Worm (Caenorhabditis elegans) whole organism, midembryonic: ENCODE measurements around the gene zmp-5.

Experiments used
- T22C8.4 ChIP-seq: fragments of 200-800 bp; sonication (Bioruptor generic); IDR thresholded peaks from 2 replicates; pipeline ENCODE4 v1.3.6; 2022; ENCODE audit warnings: missing genetic modification characterization, missing compliant biosample characterization
- cog-1 ChIP-seq: sonication (generic microtip); optimal IDR thresholded peaks from 2 replicates; lab custom pipeline; 2016; ENCODE audit warnings: missing genetic modification characterization, missing compliant biosample characterization
- flt-1 ChIP-seq: fragments of 200-800 bp; sonication (Bioruptor generic); IDR thresholded peaks from 2 replicates; pipeline ENCODE4 v1.3.6; 2022; ENCODE audit warnings: missing genetic modification characterization, missing compliant biosample characterization
- klf-2 ChIP-seq: fragments of 200-800 bp; sonication (Bioruptor generic); conservative IDR thresholded peaks from 2 replicates; pipeline ENCODE4 v1.3.6; 2022; ENCODE audit warnings: missing genetic modification reagents, missing genetic modification characterization, missing compliant biosample characterization
- med-1 ChIP-seq: sonication (generic microtip); optimal IDR thresholded peaks from 2 replicates; lab custom pipeline; 2017; ENCODE audit warnings: missing genetic modification characterization, mild to moderate bottlenecking, missing compliant biosample characterization, antibody characterized with exemption, missing genetic modification reagents; ENCODE audit not compliant: insufficient read depth
- ref-1 ChIP-seq: fragments of 200-800 bp; sonication (Bioruptor generic); conservative IDR thresholded peaks from 2 replicates; pipeline ENCODE4 v1.3.6; 2022; ENCODE audit warnings: missing genetic modification reagents, missing genetic modification characterization, missing compliant biosample characterization
- tab-1 ChIP-seq: fragments of 200-800 bp; sonication (Bioruptor generic); IDR thresholded peaks from 2 replicates; pipeline ENCODE4 v1.3.6; 2022; ENCODE audit warnings: missing genetic modification characterization, missing compliant biosample characterization
- ztf-23 ChIP-seq: fragments of 200-800 bp; sonication (Bioruptor generic); IDR thresholded peaks from 2 replicates; pipeline ENCODE4 v1.3.6; 2022; ENCODE audit warnings: missing genetic modification reagents, missing genetic modification characterization, missing compliant biosample characterization
- ztf-29 ChIP-seq: fragments of 200-800 bp; sonication (Bioruptor generic); IDR thresholded peaks from 2 replicates; pipeline ENCODE4 v1.3.6; 2022; ENCODE audit warnings: missing genetic modification reagents, missing genetic modification characterization, missing compliant biosample characterization

The zmp-5 gene

ce11 chrX:12630556-12630955, 16.4 kb upstream of the zmp-5 start:
- TF ChIP-seq tab-1 (0 out of 2 replicates have a peak, but pooled peaks have one; percentile 10), ztf-29 (GFP tag; lab: Robert Waterston, UW) (no peak)

- TF ChIP-seq ref-1 (GFP tag; lab: Robert Waterston, UW) (no peak), ztf-23 (GFP tag; lab: Robert Waterston, UW) (no peak), tab-1 (no peak), flt-1 (GFP tag; lab: Robert Waterston, UW) (no peak), ztf-29 (GFP tag; lab: Robert Waterston, UW) (no peak), klf-2 (GFP tag; lab: Robert Waterston, UW) (no peak), T22C8.4 (GFP tag; lab: Robert Waterston, UW) (no peak), med-1 (no peak), cog-1 (no peak)
Observed at ce11 chrX:12631446-12631845, 15.5 kb upstream of the zmp-5 start.

- TF ChIP-seq ref-1 (GFP tag; lab: Robert Waterston, UW) (no peak), ztf-29 (GFP tag; lab: Robert Waterston, UW) (no peak), flt-1 (GFP tag; lab: Robert Waterston, UW) (no peak), klf-2 (GFP tag; lab: Robert Waterston, UW) (no peak), med-1 (no peak), tab-1 (no peak)
Observed at ce11 chrX:12632657-12633056, 14.3 kb upstream of the zmp-5 start.

ce11 chrX:12633862-12634404, 13.0 kb upstream of the zmp-5 start, which contains the start of gene ivns-1:
Gene ivns-1, minus strand, starts transcription at chrX:12634354.
- TF ChIP-seq med-1, result no peak

ce11 chrX:12635010-12635409, 11.9 kb upstream of the zmp-5 start:
- TF ChIP-seq T22C8.4 (GFP tag; lab: Robert Waterston, UW) (no peak), ztf-23 (GFP tag; lab: Robert Waterston, UW) (no peak), flt-1 (GFP tag; lab: Robert Waterston, UW) (no peak), klf-2 (GFP tag; lab: Robert Waterston, UW) (no peak), cog-1 (no peak), tab-1 (no peak), ref-1 (GFP tag; lab: Robert Waterston, UW) (no peak), ztf-29 (GFP tag; lab: Robert Waterston, UW) (no peak)

- no peak for TF ChIP-seq tab-1
- 0 out of 2 replicates have a peak, but pooled peaks have one; percentile 30 for TF ChIP-seq flt-1 (GFP tag; lab: Robert Waterston, UW)
Observed at ce11 chrX:12636242-12636641, 10.7 kb upstream of the zmp-5 start.

- TF ChIP-seq flt-1 (GFP tag; lab: Robert Waterston, UW), result no peak
Observed at ce11 chrX:12637978-12638377, 8.9 kb upstream of the zmp-5 start.

- TF ChIP-seq T22C8.4 (GFP tag; lab: Robert Waterston, UW) (no peak), klf-2 (GFP tag; lab: Robert Waterston, UW) (no peak), ref-1 (GFP tag; lab: Robert Waterston, UW) (no peak), tab-1 (no peak), flt-1 (GFP tag; lab: Robert Waterston, UW) (no peak), med-1 (no peak), ztf-23 (GFP tag; lab: Robert Waterston, UW) (no peak), cog-1 (no peak), ztf-29 (GFP tag; lab: Robert Waterston, UW) (no peak)
Observed at ce11 chrX:12640459-12640858, 6.5 kb upstream of the zmp-5 start, which contains the start of gene R09A8.5. Gene R09A8.5, minus strand, starts transcription at chrX:12640559.

- TF ChIP-seq ref-1 (GFP tag; lab: Robert Waterston, UW), result no peak
- TF ChIP-seq med-1, result no peak
- TF ChIP-seq tab-1, result no peak
- no peak for TF ChIP-seq T22C8.4 (GFP tag; lab: Robert Waterston, UW)
- TF ChIP-seq klf-2 (GFP tag; lab: Robert Waterston, UW), result no peak
- no peak for TF ChIP-seq flt-1 (GFP tag; lab: Robert Waterston, UW)
- no peak for TF ChIP-seq ztf-23 (GFP tag; lab: Robert Waterston, UW)
- no peak for TF ChIP-seq ztf-29 (GFP tag; lab: Robert Waterston, UW)
- TF ChIP-seq cog-1, result no peak
Observed at ce11 chrX:12640961-12641360, 6.0 kb upstream of the zmp-5 start.

- TF ChIP-seq tab-1 (no peak), cog-1 (no peak), flt-1 (GFP tag; lab: Robert Waterston, UW) (no peak), klf-2 (GFP tag; lab: Robert Waterston, UW) (no peak)
Observed at ce11 chrX:12642952-12643351, 4.0 kb upstream of the zmp-5 start.

ce11 chrX:12645846-12646245, 1.1 kb upstream of the zmp-5 start:
- no peak for TF ChIP-seq klf-2 (GFP tag; lab: Robert Waterston, UW)
- TF ChIP-seq cog-1, result no peak
- TF ChIP-seq med-1, result no peak
- no peak for TF ChIP-seq tab-1

- TF ChIP-seq cog-1, result no peak
- no peak for TF ChIP-seq med-1
- 0 out of 2 replicates have a peak, but pooled peaks have one; percentile 27 for TF ChIP-seq tab-1
- no peak for TF ChIP-seq ref-1 (GFP tag; lab: Robert Waterston, UW)
- no peak for TF ChIP-seq T22C8.4 (GFP tag; lab: Robert Waterston, UW)
Observed at ce11 chrX:12655339-12655875, 8.5 kb downstream of the zmp-5 start.
